Worm (Caenorhabditis elegans) whole organism, L2 larva: Measurements from ENCODE around the gene lips-5.

ENCODE experiments used
- C34F6.9 ChIP-seq: fragments of 150-350 bp; optimal IDR thresholded peaks from 2 replicates; lab custom pipeline; 2014; ENCODE audit warnings: missing biosample characterization, missing genetic modification characterization
- F13H6.1 ChIP-seq: sonication (generic microtip); optimal IDR thresholded peaks from 2 replicates; lab custom pipeline; 2016; ENCODE audit warnings: missing genetic modification characterization, missing compliant biosample characterization
- R02D3.7 ChIP-seq: fragments of 150-350 bp; optimal IDR thresholded peaks from 2 replicates; lab custom pipeline; 2014; ENCODE audit warnings: missing biosample characterization, missing genetic modification characterization
- ama-1 ChIP-seq: fragments of 150-350 bp; optimal IDR thresholded peaks from 2 replicates; lab custom pipeline; 2018; ENCODE audit warnings: inconsistent platforms
- blmp-1 ChIP-seq: sonication (generic microtip); optimal IDR thresholded peaks from 2 replicates; lab custom pipeline; 2017; ENCODE audit warnings: missing genetic modification characterization, mild to moderate bottlenecking, missing compliant biosample characterization, antibody characterized with exemption, moderate library complexity; ENCODE audit not compliant: insufficient read depth
- ceh-16 ChIP-seq: fragments of 150-350 bp; optimal IDR thresholded peaks from 2 replicates; lab custom pipeline; 2014; ENCODE audit warnings: missing biosample characterization, missing genetic modification characterization
- ceh-82 ChIP-seq: fragments of 150-350 bp; optimal IDR thresholded peaks from 2 replicates; lab custom pipeline; 2014; ENCODE audit warnings: missing biosample characterization, missing genetic modification characterization
- crh-2 ChIP-seq: sonication (generic microtip); optimal IDR thresholded peaks from 2 replicates; lab custom pipeline; 2017; ENCODE audit warnings: missing biosample characterization, missing genetic modification characterization
- dmd-4 ChIP-seq: sonication (generic microtip); optimal IDR thresholded peaks from 2 replicates; lab custom pipeline; 2017; ENCODE audit warnings: missing biosample characterization, missing genetic modification characterization
- egl-27 ChIP-seq: sonication (generic microtip); optimal IDR thresholded peaks from 3 replicates; lab custom pipeline; 2017; ENCODE audit warnings: missing biosample characterization, missing genetic modification reagents, missing genetic modification characterization
- elt-1 ChIP-seq: fragments of 150-350 bp; optimal IDR thresholded peaks from 2 replicates; lab custom pipeline; 2014; ENCODE audit warnings: missing biosample characterization, missing genetic modification characterization
- fos-1 ChIP-seq: fragments of 150-350 bp; optimal IDR thresholded peaks from 2 replicates; lab custom pipeline; 2014; ENCODE audit warnings: missing biosample characterization, missing genetic modification characterization
- gmeb-1 ChIP-seq: fragments of 150-350 bp; optimal IDR thresholded peaks from 2 replicates; lab custom pipeline; 2014; ENCODE audit warnings: missing biosample characterization, missing genetic modification characterization
- lin-11 ChIP-seq: fragments of 150-350 bp; sonication (generic microtip); optimal IDR thresholded peaks from 2 replicates; lab custom pipeline; 2014; ENCODE audit warnings: missing biosample characterization, missing genetic modification characterization, inconsistent platforms, mixed read lengths
- lin-13 ChIP-seq: fragments of 150-350 bp; optimal IDR thresholded peaks from 2 replicates; lab custom pipeline; 2014; ENCODE audit warnings: missing biosample characterization, missing genetic modification reagents, missing genetic modification characterization
- lin-39 ChIP-seq: fragments of 150-350 bp; optimal IDR thresholded peaks from 2 replicates; lab custom pipeline; 2014; ENCODE audit warnings: missing biosample characterization, missing genetic modification reagents, missing genetic modification characterization
- lsy-2 ChIP-seq, 2 experiments: fragments of 150-350 bp in 1 of 2; sonication (generic microtip) in 1 of 2; optimal IDR thresholded peaks; 2 replicates each; lab custom pipeline; 2014 to 2017; ENCODE audit warnings: missing biosample characterization in 2 of 2, missing genetic modification characterization in 2 of 2
- mab-5 ChIP-seq: fragments of 150-350 bp; optimal IDR thresholded peaks from 2 replicates; lab custom pipeline; 2014; ENCODE audit warnings: missing biosample characterization, missing genetic modification characterization
- nhr-10 ChIP-seq: sonication (generic microtip); optimal IDR thresholded peaks from 2 replicates; lab custom pipeline; 2017; ENCODE audit warnings: missing biosample characterization, missing genetic modification characterization
- nhr-12 ChIP-seq: fragments of 150-350 bp; optimal IDR thresholded peaks from 2 replicates; lab custom pipeline; 2014; ENCODE audit warnings: missing biosample characterization, missing genetic modification characterization
- nhr-21 ChIP-seq: fragments of 150-350 bp; optimal IDR thresholded peaks from 2 replicates; lab custom pipeline; 2014; ENCODE audit warnings: missing biosample characterization, missing genetic modification characterization
- nhr-23 ChIP-seq: fragments of 150-350 bp; optimal IDR thresholded peaks from 2 replicates; lab custom pipeline; 2014; ENCODE audit warnings: missing biosample characterization, missing genetic modification reagents, missing genetic modification characterization
- nhr-237 ChIP-seq: fragments of 150-350 bp; optimal IDR thresholded peaks from 2 replicates; lab custom pipeline; 2014; ENCODE audit warnings: missing biosample characterization, missing genetic modification characterization
- nhr-25 ChIP-seq: fragments of 150-350 bp; sonication (generic microtip); optimal IDR thresholded peaks from 3 replicates; lab custom pipeline; 2014; ENCODE audit warnings: missing biosample characterization, missing genetic modification characterization
- nhr-6 ChIP-seq: fragments of 150-350 bp; optimal IDR thresholded peaks from 2 replicates; lab custom pipeline; 2014; ENCODE audit warnings: missing biosample characterization, missing genetic modification characterization
- nhr-77 ChIP-seq: fragments of 150-350 bp; optimal IDR thresholded peaks from 2 replicates; lab custom pipeline; 2014; ENCODE audit warnings: missing biosample characterization, missing genetic modification characterization
- sem-4 ChIP-seq: fragments of 150-350 bp; optimal IDR thresholded peaks from 2 replicates; lab custom pipeline; 2014; ENCODE audit warnings: missing biosample characterization, missing genetic modification reagents, missing genetic modification characterization
- skn-1 ChIP-seq: sonication (generic microtip); optimal IDR thresholded peaks from 2 replicates; lab custom pipeline; 2017; ENCODE audit warnings: missing biosample characterization, missing genetic modification characterization
- sma-3 ChIP-seq: sonication (generic microtip); optimal IDR thresholded peaks from 2 replicates; lab custom pipeline; 2016; ENCODE audit warnings: missing genetic modification reagents, missing genetic modification characterization, missing compliant biosample characterization
- sma-9 ChIP-seq, 2 experiments: fragments of 150-350 bp in 1 of 2; sonication (generic microtip) in 1 of 2; optimal IDR thresholded peaks; 2 replicates each; lab custom pipeline; 2014 to 2016; ENCODE audit warnings: missing genetic modification characterization in 2 of 2, mild to moderate bottlenecking in 1 of 2, missing biosample characterization in 1 of 2, missing compliant biosample characterization in 1 of 2, missing genetic modification reagents in 1 of 2, moderate library complexity in 1 of 2
- unc-39 ChIP-seq: fragments of 150-350 bp; optimal IDR thresholded peaks from 2 replicates; lab custom pipeline; 2014; ENCODE audit warnings: missing biosample characterization, missing genetic modification characterization
- unc-55 ChIP-seq: fragments of 150-350 bp; sonication (generic microtip); optimal IDR thresholded peaks from 3 replicates; lab custom pipeline; 2014; ENCODE audit warnings: missing biosample characterization, missing genetic modification reagents, missing genetic modification characterization
- unc-62 ChIP-seq: fragments of 150-350 bp; optimal IDR thresholded peaks from 2 replicates; lab custom pipeline; 2014; ENCODE audit warnings: missing biosample characterization, missing genetic modification reagents, missing genetic modification characterization
- ztf-1 ChIP-seq: fragments of 200-800 bp; sonication (Bioruptor generic); conservative IDR thresholded peaks from 2 replicates; pipeline ENCODE4 v1.3.6; 2022; ENCODE audit warnings: missing genetic modification characterization, missing compliant biosample characterization
- ztf-11 ChIP-seq: sonication (generic microtip); optimal IDR thresholded peaks from 2 replicates; lab custom pipeline; 2017; ENCODE audit warnings: missing biosample characterization, missing genetic modification characterization
- ztf-4 ChIP-seq: fragments of 150-350 bp; optimal IDR thresholded peaks from 2 replicates; lab custom pipeline; 2014; ENCODE audit warnings: missing biosample characterization, missing genetic modification characterization

Gene lips-5

ce11 chrIV:11760700-11761459, 12.7 kb downstream of the lips-5 start, which contains the start of gene T12A7.2:
Gene T12A7.2 (minus strand): TSS chrIV:11761111.
- TF ChIP-seq unc-55 (GFP tag; lab: Kevin White, UChicago), result peak; percentile 54
- no peak for TF ChIP-seq unc-62 (GFP tag; lab: Kevin White, UChicago)
- TF ChIP-seq F13H6.1 (tag; lab: Kevin White, UChicago), result peak; percentile 36
- TF ChIP-seq skn-1 (tag; lab: Kevin White, UChicago), result no peak
- no peak for TF ChIP-seq ztf-1 (GFP tag; lab: Robert Waterston, UW)
- peak; percentile 35 for TF ChIP-seq sma-9 (GFP tag; optimal IDR thresholded peaks at IDR 0.05; lab: Kevin White, UChicago)
- no peak for TF ChIP-seq sma-9 (tag; optimal IDR thresholded peaks at IDR 0.05; lab: Kevin White, UChicago)

- TF ChIP-seq ztf-11 (tag; lab: Kevin White, UChicago) (no peak), unc-55 (GFP tag; lab: Kevin White, UChicago) (peak; percentile 10), nhr-12 (no peak), nhr-25 (tag; lab: Kevin White, UChicago) (no peak), nhr-6 (tag; lab: Kevin White, UChicago) (peak; percentile 8), mab-5 (tag; lab: Kevin White, UChicago) (no peak), lsy-2 (tag; optimal IDR thresholded peaks at IDR 0.05; lab: Kevin White, UChicago) (peak in 1 of 2 experiments; percentile 49), nhr-77 (tag; lab: Kevin White, UChicago) (no peak), ztf-4 (tag; lab: Kevin White, UChicago) (no peak), dmd-4 (tag; lab: Kevin White, UChicago) (no peak), unc-39 (no peak), crh-2 (tag; lab: Kevin White, UChicago) (peak; percentile 29), ama-1 (lab: Kevin White, UChicago) (no peak), nhr-237 (no peak), gmeb-1 (tag; lab: Kevin White, UChicago) (no peak), C34F6.9 (peak; percentile 15)
Observed at ce11 chrIV:11759852-11760251, 13.7 kb downstream of the lips-5 start.

ce11 chrIV:11755907-11756306, 17.6 kb downstream of the lips-5 start, which contains the start of gene T12A7.9:
Gene T12A7.9 (minus strand): TSS chrIV:11756007.
- no peak for TF ChIP-seq R02D3.7
- TF ChIP-seq blmp-1 (tag; lab: Kevin White, UChicago), result no peak
- no peak for TF ChIP-seq unc-39
- no peak for TF ChIP-seq C34F6.9
- no peak for TF ChIP-seq elt-1
- no peak for TF ChIP-seq nhr-10
- no peak for TF ChIP-seq nhr-237
- no peak for TF ChIP-seq nhr-21 (tag; lab: Kevin White, UChicago)
- no peak for TF ChIP-seq dmd-4 (tag; lab: Kevin White, UChicago)
- TF ChIP-seq ama-1 (lab: Kevin White, UChicago), result no peak
- TF ChIP-seq sma-3 (GFP tag; lab: Kevin White, UChicago), result no peak
- no peak for TF ChIP-seq nhr-77 (tag; lab: Kevin White, UChicago)

- TF ChIP-seq R02D3.7, result no peak
- TF ChIP-seq F13H6.1 (tag; lab: Kevin White, UChicago), result no peak
- TF ChIP-seq lsy-2 (tag; optimal IDR thresholded peaks at IDR 0.05; lab: Kevin White, UChicago), result no peak
- no peak for TF ChIP-seq nhr-12
- TF ChIP-seq lin-13, result no peak
- no peak for TF ChIP-seq lin-11 (tag; lab: Kevin White, UChicago)
- TF ChIP-seq nhr-25 (tag; lab: Kevin White, UChicago), result no peak
- TF ChIP-seq ceh-82, result no peak
- no peak for TF ChIP-seq sem-4
- no peak for TF ChIP-seq fos-1
- no peak for TF ChIP-seq nhr-23 (tag; lab: Kevin White, UChicago)
- no peak for TF ChIP-seq nhr-77 (tag; lab: Kevin White, UChicago)
- TF ChIP-seq skn-1 (tag; lab: Kevin White, UChicago), result no peak
- TF ChIP-seq lin-39, result no peak
- no peak for TF ChIP-seq elt-1
- TF ChIP-seq ceh-16, result no peak
- no peak for TF ChIP-seq egl-27 (tag; lab: Kevin White, UChicago)
- no peak for TF ChIP-seq crh-2 (tag; lab: Kevin White, UChicago)
Observed at ce11 chrIV:11755003-11755402, 18.5 kb downstream of the lips-5 start, which contains the start of gene T12A7.10. Gene T12A7.10 (minus strand): TSS chrIV:11755103.
